Worm (Caenorhabditis elegans) whole organism, L4/young adult: Measurements from ENCODE around the gene W08F4.7.

Experiments used
- W03F9.2 ChIP-seq: fragments of 150-350 bp; optimal IDR thresholded peaks from 2 replicates; lab custom pipeline; 2014; ENCODE audit warnings: missing biosample characterization, missing genetic modification characterization
- dao-5 ChIP-seq: sonication (generic microtip); optimal IDR thresholded peaks from 2 replicates; lab custom pipeline; 2016; ENCODE audit warnings: missing genotype, missing genetic modification characterization, moderate library complexity, missing compliant biosample characterization
- him-1 ChIP-seq: sonication (generic microtip); optimal IDR thresholded peaks from 2 replicates; lab custom pipeline; 2016; ENCODE audit warnings: missing genotype, missing genetic modification reagents, missing genetic modification characterization, missing compliant biosample characterization

- TF ChIP-seq dao-5 (tag; lab: Kevin White, UChicago), result no peak
- no peak for TF ChIP-seq him-1
- TF ChIP-seq W03F9.2, result no peak
Observed at ce11 chrII:577632-578031, at the start of gene W08F4.7.
